ENCODE assay signal across 4 fruit fly cellular contexts in genomic region chr2L:485825-486240, dm6.
A peak's percentile ranks its signal among the peaks of the same experiment; 100 is the strongest.
TF ChIP-seq lines count a peak whose summit lies in the region.

No protein-coding gene starts in this region.

TF ChIP-seq in whole organism, adult, 20 proteins besides CTCF, POLR2A, EP300 and RAD21 (continued from another document):
- TF ChIP-seq ovo (GFP tag; optimal IDR thresholded peaks at IDR 0.05; lab: Kevin White, UChicago) (peak; percentile 99), Hr96 (GFP tag; optimal IDR thresholded peaks at IDR 0.05; lab: Kevin White, UChicago) (peak; percentile 86)

TF ChIP-seq in whole organism, embryonic, 481 proteins besides CTCF, POLR2A, EP300 and RAD21 (continued from another document and continues in another):
- no peak for TF ChIP-seq Hr39 (optimal IDR thresholded peaks at IDR 0.05; lab: Kevin White, UChicago)
- peak; percentile 92 for TF ChIP-seq trh (GFP tag; optimal IDR thresholded peaks at IDR 0.05; lab: Kevin White, UChicago)
- peak; percentile 59; the same call in 1 of the 2 replicates for TF ChIP-seq CG32532 (GFP tag; IDR thresholded peaks at IDR 0.05; lab: Robert Waterston, UW)
- peak; percentile 91 for TF ChIP-seq CG17385 (GFP tag; optimal IDR thresholded peaks at IDR 0.05; lab: Kevin White, UChicago)
- TF ChIP-seq C15 (GFP tag; IDR thresholded peaks at IDR 0.05; lab: Robert Waterston, UW): peak; percentile 49; the same call in 1 of the 3 replicates
- no peak for TF ChIP-seq zen2 (GFP tag; IDR thresholded peaks at IDR 0.05; lab: Robert Waterston, UW; ENCODE audit: partially characterized antibody)
- TF ChIP-seq exex (tag; optimal IDR thresholded peaks at IDR 0.05; lab: Kevin White, UChicago): peak; percentile 78
- peak; percentile 90 for TF ChIP-seq fd102C (GFP tag; optimal IDR thresholded peaks at IDR 0.05; lab: Kevin White, UChicago)
- peak; percentile 84 for TF ChIP-seq CG10462 (GFP tag; optimal IDR thresholded peaks at IDR 0.05; lab: Kevin White, UChicago)
- TF ChIP-seq zfh2 (GFP tag; optimal IDR thresholded peaks at IDR 0.05; lab: Kevin White, UChicago): peak; percentile 40
- peak; percentile 81 for TF ChIP-seq ac (GFP tag; optimal IDR thresholded peaks at IDR 0.05; lab: Kevin White, UChicago)
- TF ChIP-seq HLH4C (GFP tag; IDR thresholded peaks at IDR 0.05; lab: Robert Waterston, UW; ENCODE audit: partially characterized antibody): no peak
- peak; percentile 29; the same call in 1 of the 2 replicates for TF ChIP-seq CkIIα-i1 (GFP tag; IDR thresholded peaks at IDR 0.05; lab: Robert Waterston, UW)
- peak; percentile 96 for TF ChIP-seq Asciz (GFP tag; optimal IDR thresholded peaks at IDR 0.05; lab: Kevin White, UChicago)
- peak; percentile 23 for TF ChIP-seq CG15073 (GFP tag; optimal IDR thresholded peaks at IDR 0.05; lab: Kevin White, UChicago)
- TF ChIP-seq tap (tag; optimal IDR thresholded peaks at IDR 0.05; lab: Kevin White, UChicago): peak; percentile 76
- peak; percentile 89 for TF ChIP-seq CG18764 (GFP tag; optimal IDR thresholded peaks at IDR 0.05; lab: Kevin White, UChicago)
- TF ChIP-seq CG16863 (GFP tag; optimal IDR thresholded peaks at IDR 0.05; lab: Kevin White, UChicago): peak; percentile 94
- no peak for TF ChIP-seq pan (optimal IDR thresholded peaks at IDR 0.05; lab: Kevin White, UChicago)
- TF ChIP-seq pan (GFP tag; optimal IDR thresholded peaks at IDR 0.05 in 1 of 2, IDR thresholded peaks at IDR 0.05 in 1 of 2): peak in 1 of 2 experiments; percentile 81
- TF ChIP-seq Dip2 (GFP tag; IDR thresholded peaks at IDR 0.05; lab: Robert Waterston, UW): no peak
- TF ChIP-seq eve (GFP tag; optimal IDR thresholded peaks at IDR 0.05; lab: Kevin White, UChicago): peak in 1 of 2 experiments; percentile 92
- peak; percentile 72; the same call in 1 of the 3 replicates for TF ChIP-seq ken (GFP tag; IDR thresholded peaks at IDR 0.05; lab: Robert Waterston, UW)
- TF ChIP-seq CG4617 (GFP tag; optimal IDR thresholded peaks at IDR 0.05; lab: Kevin White, UChicago; ENCODE audit: borderline replicate concordance): peak; percentile 66
- peak; percentile 57 for TF ChIP-seq jing (GFP tag; optimal IDR thresholded peaks at IDR 0.05; lab: Kevin White, UChicago)
- no peak for TF ChIP-seq yki (optimal IDR thresholded peaks at IDR 0.05; lab: Kevin White, UChicago)
- TF ChIP-seq CG10274 (GFP tag; optimal IDR thresholded peaks at IDR 0.05; lab: Kevin White, UChicago): peak; percentile 77
- TF ChIP-seq CG6175 (GFP tag; IDR thresholded peaks at IDR 0.05; lab: Robert Waterston, UW): peak; percentile 56; the same call in 1 of the 3 replicates
- TF ChIP-seq CG17612 (GFP tag; IDR thresholded peaks at IDR 0.05; lab: Robert Waterston, UW): peak; percentile 62; the same call in 1 of the 2 replicates
- TF ChIP-seq Jarid2 (GFP tag; optimal IDR thresholded peaks at IDR 0.05; lab: Kevin White, UChicago): peak; percentile 73
- peak; percentile 85 for TF ChIP-seq CG1024 (GFP tag; IDR thresholded peaks at IDR 0.05; lab: Robert Waterston, UW)
- TF ChIP-seq Doc2 (GFP tag; IDR thresholded peaks at IDR 0.05; lab: Robert Waterston, UW): no peak
- TF ChIP-seq B-H1 (GFP tag; IDR thresholded peaks at IDR 0.05; lab: Robert Waterston, UW): peak; percentile 64; the same call in 2 of the 3 replicates
- peak; percentile 86 for TF ChIP-seq Atf3 (GFP tag; optimal IDR thresholded peaks at IDR 0.05; lab: Kevin White, UChicago)
- TF ChIP-seq CG33213 (GFP tag; optimal IDR thresholded peaks at IDR 0.05; lab: Kevin White, UChicago): peak; percentile 96
- peak; percentile 90 for TF ChIP-seq ash1 (GFP tag; optimal IDR thresholded peaks at IDR 0.05; lab: Kevin White, UChicago)
- no peak for TF ChIP-seq ab (GFP tag; optimal IDR thresholded peaks at IDR 0.05; lab: Kevin White, UChicago)
- TF ChIP-seq dmrt11E (tag; optimal IDR thresholded peaks at IDR 0.05; lab: Kevin White, UChicago): peak; percentile 70
- TF ChIP-seq amos (GFP tag; IDR thresholded peaks at IDR 0.05; lab: Robert Waterston, UW; ENCODE audit: partially characterized antibody): no peak
- peak; percentile 90 for TF ChIP-seq Nf-YA (GFP tag; IDR thresholded peaks at IDR 0.05; lab: Robert Waterston, UW)
- TF ChIP-seq CG17186 (GFP tag; optimal IDR thresholded peaks at IDR 0.05; lab: Kevin White, UChicago): peak; percentile 78

TF ChIP-seq in whole organism, prepupa, 60 proteins besides CTCF, POLR2A, EP300 and RAD21 (continued from another document):
- no peak for TF ChIP-seq Eip93F (GFP tag; optimal IDR thresholded peaks at IDR 0.05; lab: Kevin White, UChicago)
- 0 out of 2 replicates have a peak, but pooled peaks have one; percentile 20 for TF ChIP-seq CG15336 (GFP tag; IDR thresholded peaks at IDR 0.05; lab: Robert Waterston, UW)
- peak; percentile 72 for TF ChIP-seq Hr39 (GFP tag; optimal IDR thresholded peaks at IDR 0.05; lab: Kevin White, UChicago)
- TF ChIP-seq CG11762 (GFP tag; optimal IDR thresholded peaks at IDR 0.05; lab: Kevin White, UChicago; ENCODE audit: insufficient read depth): peak; percentile 43
- TF ChIP-seq CG10669 (GFP tag; optimal IDR thresholded peaks at IDR 0.05; lab: Kevin White, UChicago): peak; percentile 80
- peak; percentile 81 for TF ChIP-seq Lpt (GFP tag; optimal IDR thresholded peaks at IDR 0.05; lab: Kevin White, UChicago)
- TF ChIP-seq CG9139 (GFP tag; optimal IDR thresholded peaks at IDR 0.05; lab: Kevin White, UChicago): peak; percentile 91
- TF ChIP-seq Hr4 (GFP tag; optimal IDR thresholded peaks at IDR 0.05; lab: Kevin White, UChicago): peak; percentile 10
- TF ChIP-seq CG8319 (GFP tag; optimal IDR thresholded peaks at IDR 0.05; lab: Kevin White, UChicago): peak; percentile 63
- TF ChIP-seq ss (GFP tag; optimal IDR thresholded peaks at IDR 0.05; lab: Kevin White, UChicago): peak; percentile 89 to 95
- TF ChIP-seq esn (GFP tag; optimal IDR thresholded peaks at IDR 0.05; lab: Kevin White, UChicago): peak; percentile 88
- peak; percentile 93 for TF ChIP-seq vri (GFP tag; optimal IDR thresholded peaks at IDR 0.05; lab: Kevin White, UChicago)
- TF ChIP-seq dac (GFP tag; optimal IDR thresholded peaks at IDR 0.05; lab: Kevin White, UChicago): peak; percentile 31
- TF ChIP-seq CG4318 (GFP tag; optimal IDR thresholded peaks at IDR 0.05; lab: Kevin White, UChicago): peak; percentile 35
- peak; percentile 76 for TF ChIP-seq lz (GFP tag; optimal IDR thresholded peaks at IDR 0.05; lab: Kevin White, UChicago)
- TF ChIP-seq CG1621 (tag; optimal IDR thresholded peaks at IDR 0.05; lab: Kevin White, UChicago): peak; percentile 81
- peak; percentile 58 for TF ChIP-seq CG31627 (GFP tag; optimal IDR thresholded peaks at IDR 0.05; lab: Kevin White, UChicago)
- peak; percentile 90 for TF ChIP-seq Sox14 (GFP tag; optimal IDR thresholded peaks at IDR 0.05; lab: Kevin White, UChicago)
- peak; percentile 81 for TF ChIP-seq Smox (GFP tag; optimal IDR thresholded peaks at IDR 0.05; lab: Kevin White, UChicago)
- peak; percentile 53 for TF ChIP-seq Ets96B (tag; optimal IDR thresholded peaks at IDR 0.05; lab: Kevin White, UChicago)
- peak; percentile 42 for TF ChIP-seq Sox15 (GFP tag; optimal IDR thresholded peaks at IDR 0.05; lab: Kevin White, UChicago)
- peak; percentile 46 for TF ChIP-seq Ets21C (GFP tag; optimal IDR thresholded peaks at IDR 0.05; lab: Kevin White, UChicago)
- TF ChIP-seq topi (GFP tag; optimal IDR thresholded peaks at IDR 0.05; lab: Kevin White, UChicago): peak; percentile 75
- peak; percentile 87 for TF ChIP-seq Eip75B (GFP tag; optimal IDR thresholded peaks at IDR 0.05; lab: Kevin White, UChicago)
- peak; percentile 55; the same call in 2 of the 3 replicates for TF ChIP-seq CG8119 (GFP tag; IDR thresholded peaks at IDR 0.05; lab: Robert Waterston, UW)
- TF ChIP-seq achi (GFP tag; optimal IDR thresholded peaks at IDR 0.05; lab: Kevin White, UChicago): peak; percentile 79
- peak; percentile 70 for TF ChIP-seq Blimp-1 (GFP tag; optimal IDR thresholded peaks at IDR 0.05; lab: Kevin White, UChicago)
- TF ChIP-seq CG8632 (GFP tag; optimal IDR thresholded peaks at IDR 0.05; lab: Kevin White, UChicago): peak; percentile 82
- TF ChIP-seq Gug (GFP tag; IDR thresholded peaks at IDR 0.05; lab: Robert Waterston, UW): peak; percentile 39; the same call in 1 of the 2 replicates
- TF ChIP-seq acj6 (GFP tag; optimal IDR thresholded peaks at IDR 0.05; lab: Kevin White, UChicago): peak; percentile 76
- peak; percentile 87 for TF ChIP-seq Met (GFP tag; optimal IDR thresholded peaks at IDR 0.05; lab: Kevin White, UChicago)
- TF ChIP-seq svp (GFP tag; lab: Kevin White, UChicago): peak; percentile 95
- peak; percentile 51 for TF ChIP-seq CG3032 (tag; optimal IDR thresholded peaks at IDR 0.05; lab: Kevin White, UChicago)
- TF ChIP-seq CG11294 (GFP tag; IDR thresholded peaks at IDR 0.05; lab: Robert Waterston, UW): peak; percentile 40; the same call in 1 of the 2 replicates
- TF ChIP-seq CG16779 (tag; optimal IDR thresholded peaks at IDR 0.05; lab: Kevin White, UChicago): peak; percentile 79
- TF ChIP-seq dsx (GFP tag; optimal IDR thresholded peaks at IDR 0.05; lab: Kevin White, UChicago; ENCODE audit: poor library complexity, severe bottlenecking): peak; percentile 88
- peak; percentile 83 for TF ChIP-seq pdm3 (GFP tag; optimal IDR thresholded peaks at IDR 0.05; lab: Kevin White, UChicago)
- peak; percentile 83 for TF ChIP-seq CG7368 (GFP tag; optimal IDR thresholded peaks at IDR 0.05; lab: Kevin White, UChicago)
- peak; percentile 96 for TF ChIP-seq Eip78C (GFP tag; lab: Kevin White, UChicago)
- peak; percentile 72 for TF ChIP-seq cyc (GFP tag; optimal IDR thresholded peaks at IDR 0.05; lab: Kevin White, UChicago)
- TF ChIP-seq CG32006 (GFP tag; optimal IDR thresholded peaks at IDR 0.05; lab: Kevin White, UChicago): peak; percentile 64

TF ChIP-seq in whole organism, wandering third instar larva, 38 proteins besides CTCF, POLR2A, EP300 and RAD21 (continued from another document):
- peak; percentile 88 for TF ChIP-seq Sp1 (GFP tag; optimal IDR thresholded peaks at IDR 0.05; lab: Kevin White, UChicago)
- peak; percentile 56 for TF ChIP-seq HLH106 (tag; optimal IDR thresholded peaks at IDR 0.05; lab: Kevin White, UChicago)
- peak; percentile 96 for TF ChIP-seq OdsH (GFP tag; optimal IDR thresholded peaks at IDR 0.05; lab: Kevin White, UChicago)
- TF ChIP-seq dsf (GFP tag; optimal IDR thresholded peaks at IDR 0.05; lab: Kevin White, UChicago; ENCODE audit: borderline replicate concordance): peak; percentile 94
- no peak for TF ChIP-seq Myc (optimal IDR thresholded peaks at IDR 0.05; lab: Kevin White, UChicago)
- TF ChIP-seq woc (GFP tag; optimal IDR thresholded peaks at IDR 0.05; lab: Kevin White, UChicago): peak; percentile 65
- no peak for TF ChIP-seq Dfd (GFP tag; optimal IDR thresholded peaks at IDR 0.05; lab: Kevin White, UChicago)
- TF ChIP-seq br (GFP tag; optimal IDR thresholded peaks at IDR 0.05; lab: Kevin White, UChicago): peak; percentile 96
- TF ChIP-seq usp (GFP tag; optimal IDR thresholded peaks at IDR 0.05; lab: Kevin White, UChicago): no peak
- TF ChIP-seq dmrt93B (GFP tag; optimal IDR thresholded peaks at IDR 0.05; lab: Kevin White, UChicago): peak; percentile 74
- TF ChIP-seq dl (GFP tag; optimal IDR thresholded peaks at IDR 0.05; lab: Kevin White, UChicago; ENCODE audit: insufficient read depth in 1 of 2, partially characterized antibody in 2 of 2): no peak
- peak; percentile 85 for TF ChIP-seq brk (GFP tag; optimal IDR thresholded peaks at IDR 0.05; lab: Kevin White, UChicago)
- peak; percentile 81 for TF ChIP-seq CG9705 (GFP tag; optimal IDR thresholded peaks at IDR 0.05; lab: Kevin White, UChicago)
- TF ChIP-seq psq (GFP tag; optimal IDR thresholded peaks at IDR 0.05; lab: Kevin White, UChicago): peak; percentile 92
